Fruit fly (Drosophila melanogaster): ENCODE measurements around the gene CG7304.

The CG7304 gene

dm6 chr3L:15691968-15692367 is 12.4 kb downstream of the CG7304 start, which contains the start of gene CG34451:
Gene CG34451 (minus strand): TSS chr3L:15692068.
- no peak for TF ChIP-seq Pif1B (GFP tag; optimal IDR thresholded peaks at IDR 0.05)
- TF ChIP-seq CG14655 (GFP tag; optimal IDR thresholded peaks at IDR 0.05) = no peak
- TF ChIP-seq gl (tag; optimal IDR thresholded peaks at IDR 0.05) = no peak
- TF ChIP-seq CG8301 (tag; optimal IDR thresholded peaks at IDR 0.05) = no peak
- TF ChIP-seq CG10348 (GFP tag; IDR thresholded peaks at IDR 0.05) = no peak
- no peak for TF ChIP-seq Snoo (tag; optimal IDR thresholded peaks at IDR 0.05)
- TF ChIP-seq D1 (tag; optimal IDR thresholded peaks at IDR 0.05) = no peak
- no peak for TF ChIP-seq CG15710 (tag; optimal IDR thresholded peaks at IDR 0.05)
- TF ChIP-seq CG17806 (tag; optimal IDR thresholded peaks at IDR 0.05) = no peak
- TF ChIP-seq CG13204 (GFP tag; optimal IDR thresholded peaks at IDR 0.05) = no peak
- no peak for TF ChIP-seq EcR (GFP tag; optimal IDR thresholded peaks at IDR 0.05)
- no peak for TF ChIP-seq CG9948 (tag; optimal IDR thresholded peaks at IDR 0.05)
- TF ChIP-seq CG12605 (GFP tag; IDR thresholded peaks at IDR 0.05) = no peak
- no peak for TF ChIP-seq CG34367 (tag; optimal IDR thresholded peaks at IDR 0.05)
- TF ChIP-seq CG8159 (tag; optimal IDR thresholded peaks at IDR 0.05) = no peak
- TF ChIP-seq Pif1A (GFP tag; optimal IDR thresholded peaks at IDR 0.05) = no peak

dm6 chr3L:15692388-15692787 is 12.9 kb downstream of the CG7304 start:
- TF ChIP-seq CG8159 (tag; optimal IDR thresholded peaks at IDR 0.05) = no peak

- TF ChIP-seq CG9948 (tag; optimal IDR thresholded peaks at IDR 0.05) (peak; percentile 48), CG14655 (GFP tag; optimal IDR thresholded peaks at IDR 0.05) (peak; percentile 57), CG8159 (tag; optimal IDR thresholded peaks at IDR 0.05) (peak; percentile 59), EcR (GFP tag; optimal IDR thresholded peaks at IDR 0.05) (no peak), CG17806 (tag; optimal IDR thresholded peaks at IDR 0.05) (peak; percentile 32), CG15710 (tag; optimal IDR thresholded peaks at IDR 0.05) (peak; percentile 20), CG4496 (GFP tag; IDR thresholded peaks at IDR 0.05) (no peak), gl (tag; optimal IDR thresholded peaks at IDR 0.05) (no peak), Pif1A (GFP tag; optimal IDR thresholded peaks at IDR 0.05) (no peak), CG12605 (GFP tag; IDR thresholded peaks at IDR 0.05) (no peak), CG32121 (GFP tag; IDR thresholded peaks at IDR 0.05) (no peak), D1 (tag; optimal IDR thresholded peaks at IDR 0.05) (no peak), fd96Ca (GFP tag; IDR thresholded peaks at IDR 0.05) (no peak), Snoo (tag; optimal IDR thresholded peaks at IDR 0.05) (peak; percentile 4), Pif1B (GFP tag; optimal IDR thresholded peaks at IDR 0.05) (peak; percentile 25), CG13204 (GFP tag; optimal IDR thresholded peaks at IDR 0.05) (no peak), Ets98B (GFP tag; IDR thresholded peaks at IDR 0.05) (no peak), rn (GFP tag; IDR thresholded peaks at IDR 0.05) (no peak), CG34367 (tag; optimal IDR thresholded peaks at IDR 0.05) (peak; percentile 9)
Measured at dm6 chr3L:15692794-15693532, 13.4 kb downstream of the CG7304 start.

dm6 chr3L:15694406-15694805 is 14.9 kb downstream of the CG7304 start:
- TF ChIP-seq CG12605 (GFP tag; IDR thresholded peaks at IDR 0.05) (no peak), CG34367 (tag; optimal IDR thresholded peaks at IDR 0.05) (no peak)

dm6 chr3L:15695195-15695594 is 15.7 kb downstream of the CG7304 start:
- TF ChIP-seq Pif1B (GFP tag; optimal IDR thresholded peaks at IDR 0.05) (no peak), CG15710 (tag; optimal IDR thresholded peaks at IDR 0.05) (no peak), CG4496 (GFP tag; IDR thresholded peaks at IDR 0.05) (0 out of 3 replicates have a peak, but pooled peaks have one; percentile 48), CG12605 (GFP tag; IDR thresholded peaks at IDR 0.05) (no peak), D1 (tag; optimal IDR thresholded peaks at IDR 0.05) (no peak)

dm6 chr3L:15697916-15698315 is 18.4 kb downstream of the CG7304 start:
- TF ChIP-seq fd96Ca (GFP tag; IDR thresholded peaks at IDR 0.05) (no peak), CG4496 (GFP tag; IDR thresholded peaks at IDR 0.05) (no peak), CG10348 (GFP tag; IDR thresholded peaks at IDR 0.05) (no peak), CG17806 (tag; optimal IDR thresholded peaks at IDR 0.05) (no peak), CG14655 (GFP tag; optimal IDR thresholded peaks at IDR 0.05) (no peak), CG9948 (tag; optimal IDR thresholded peaks at IDR 0.05) (no peak), CG8301 (tag; optimal IDR thresholded peaks at IDR 0.05) (no peak), Ets98B (GFP tag; IDR thresholded peaks at IDR 0.05) (no peak), gl (tag; optimal IDR thresholded peaks at IDR 0.05) (no peak), CG15710 (tag; optimal IDR thresholded peaks at IDR 0.05) (no peak), CG8159 (tag; optimal IDR thresholded peaks at IDR 0.05) (no peak), Pif1A (GFP tag; optimal IDR thresholded peaks at IDR 0.05) (no peak), Pif1B (GFP tag; optimal IDR thresholded peaks at IDR 0.05) (no peak), CG32121 (GFP tag; IDR thresholded peaks at IDR 0.05) (no peak)
